Fruit fly (Drosophila melanogaster) whole organism, wandering third instar larva: Measurements from ENCODE around the gene Hsc70-3.

Source experiments
- CG32264 ChIP-seq: fragments of 200-800 bp; sonication (Bioruptor generic); optimal IDR thresholded peaks from 2 replicates; lab custom pipeline; 2016; ENCODE audit warnings: missing biosample characterization, missing genetic modification characterization
- CG9705 ChIP-seq: fragments of 200-800 bp; sonication (Bioruptor generic); optimal IDR thresholded peaks from 2 replicates; lab custom pipeline; 2018; ENCODE audit warnings: missing biosample characterization, mild to moderate bottlenecking, missing genetic modification characterization
- CrebA ChIP-seq: fragments of 200-800 bp; sonication (Bioruptor generic); optimal IDR thresholded peaks from 2 replicates; lab custom pipeline; 2016; ENCODE audit warnings: missing biosample characterization, mild to moderate bottlenecking, missing genetic modification characterization, borderline replicate concordance
- Dfd ChIP-seq: fragments of >200 bp; optimal IDR thresholded peaks from 2 replicates; lab custom pipeline; 2017; ENCODE audit warnings: missing biosample characterization, missing genetic modification characterization
- Dif ChIP-seq: fragments of 200-275, 200-300 bp; sonication (Bioruptor generic); optimal IDR thresholded peaks from 2 replicates; lab custom pipeline; 2018; ENCODE audit warnings: missing biosample characterization, missing genetic modification characterization; ENCODE audit not compliant: partially characterized antibody
- GATAd ChIP-seq: sonication (Bioruptor generic); optimal IDR thresholded peaks from 2 replicates; lab custom pipeline; 2016; ENCODE audit warnings: missing biosample characterization, missing genetic modification characterization
- HLH106 ChIP-seq: fragments of 200-800 bp; optimal IDR thresholded peaks from 3 replicates; lab custom pipeline; 2019; ENCODE audit warnings: missing biosample characterization, mild to moderate bottlenecking, missing genetic modification characterization, moderate library complexity
- Hnf4 ChIP-seq: fragments of 200-800 bp; sonication (Bioruptor generic); optimal IDR thresholded peaks from 2 replicates; lab custom pipeline; 2016; ENCODE audit warnings: missing biosample characterization, mild to moderate bottlenecking, missing genetic modification characterization
- Hr78 ChIP-seq: fragments of >200 bp; optimal IDR thresholded peaks from 2 replicates; lab custom pipeline; 2017; ENCODE audit warnings: missing biosample characterization, missing genetic modification characterization
- Hr83 ChIP-seq: fragments of 200-300 bp; sonication (Bioruptor generic); optimal IDR thresholded peaks from 2 replicates; lab custom pipeline; 2016; ENCODE audit warnings: missing biosample characterization, mild to moderate bottlenecking, missing genetic modification characterization, moderate library complexity; ENCODE audit not compliant: poor library complexity, severe bottlenecking
- Jra ChIP-seq: sonication (Bioruptor generic); optimal IDR thresholded peaks from 2 replicates; lab custom pipeline; 2016; ENCODE audit warnings: missing biosample characterization, missing genetic modification characterization
- Mio ChIP-seq: sonication (Bioruptor generic); optimal IDR thresholded peaks from 2 replicates; lab custom pipeline; 2016; ENCODE audit warnings: missing biosample characterization, missing genetic modification characterization
- Myc ChIP-seq: fragments of >200 bp; optimal IDR thresholded peaks from 2 replicates; lab custom pipeline; 2017
- N ChIP-seq: fragments of >200 bp; optimal IDR thresholded peaks from 2 replicates; lab custom pipeline; 2018; ENCODE audit warnings: missing biosample characterization, missing external identifiers, missing genetic modification characterization
- OdsH ChIP-seq: fragments of 200-800 bp; sonication (Bioruptor generic); optimal IDR thresholded peaks from 2 replicates; lab custom pipeline; 2016; ENCODE audit warnings: missing biosample characterization, mild to moderate bottlenecking, missing genetic modification characterization
- Rel ChIP-seq, 2 experiments: fragments of 200-800 bp; sonication (Bioruptor generic) in 1 of 2; optimal IDR thresholded peaks; 2 replicates in 1 of 2; 3 replicates in 1 of 2; lab custom pipeline; 2016 to 2019; ENCODE audit warnings: mild to moderate bottlenecking in 2 of 2, missing biosample characterization in 2 of 2, missing genetic modification characterization in 2 of 2, moderate library complexity in 1 of 2
- Sp1 ChIP-seq: fragments of 200-800 bp; sonication (Bioruptor generic); optimal IDR thresholded peaks from 3 replicates; lab custom pipeline; 2019; ENCODE audit warnings: missing biosample characterization, mild to moderate bottlenecking, missing genetic modification characterization, moderate library complexity
- Vsx2 ChIP-seq: fragments of 200-300, 225-300 bp; sonication (Bioruptor generic); optimal IDR thresholded peaks from 2 replicates; lab custom pipeline; 2018; ENCODE audit warnings: missing biosample characterization, missing genetic modification characterization; ENCODE audit not compliant: partially characterized antibody
- br ChIP-seq: fragments of 200-800 bp; sonication (Bioruptor generic); optimal IDR thresholded peaks from 2 replicates; lab custom pipeline; 2016; ENCODE audit warnings: missing biosample characterization, missing genetic modification characterization
- brk ChIP-seq: fragments of 200-800 bp; sonication (Bioruptor generic); optimal IDR thresholded peaks from 2 replicates; lab custom pipeline; 2016; ENCODE audit warnings: missing biosample characterization, mild to moderate bottlenecking, missing genetic modification characterization
- dl ChIP-seq, 2 experiments: fragments of 175-275, 200-275 bp in 1 of 2; fragments of 200-275 bp in 1 of 2; sonication (Bioruptor generic); optimal IDR thresholded peaks; lab custom pipeline; 2018; ENCODE audit warnings: mild to moderate bottlenecking in 2 of 2, missing biosample characterization in 2 of 2, missing genetic modification characterization in 2 of 2, moderate library complexity in 2 of 2; ENCODE audit not compliant: partially characterized antibody in 2 of 2, insufficient read depth in 1 of 2
- dmrt93B ChIP-seq: fragments of 200-800 bp; sonication (Bioruptor generic); optimal IDR thresholded peaks from 2 replicates; lab custom pipeline; 2018; ENCODE audit warnings: missing biosample characterization, mild to moderate bottlenecking, missing genetic modification characterization
- dsf ChIP-seq: sonication (Bioruptor generic); optimal IDR thresholded peaks from 2 replicates; lab custom pipeline; 2016; ENCODE audit warnings: missing biosample characterization, missing genetic modification characterization, borderline replicate concordance
- ey ChIP-seq: fragments of 200-800 bp; sonication (Bioruptor generic); optimal IDR thresholded peaks from 2 replicates; lab custom pipeline; 2016; ENCODE audit warnings: missing biosample characterization, missing genetic modification characterization
- foxo ChIP-seq, 2 experiments: fragments of 200-800 bp; sonication (Bioruptor generic); optimal IDR thresholded peaks; 2 replicates in 1 of 2; 3 replicates in 1 of 2; lab custom pipeline; 2016 to 2017; ENCODE audit warnings: missing biosample characterization in 2 of 2, missing genetic modification characterization in 2 of 2
- fru ChIP-seq: fragments of 200-800 bp; sonication (Bioruptor generic); optimal IDR thresholded peaks from 3 replicates; lab custom pipeline; 2016; ENCODE audit warnings: missing biosample characterization, mild to moderate bottlenecking, missing genetic modification characterization
- h ChIP-seq: fragments of 200-800 bp; sonication (Bioruptor generic); optimal IDR thresholded peaks from 3 replicates; lab custom pipeline; 2016; ENCODE audit warnings: missing biosample characterization, mild to moderate bottlenecking, missing genetic modification characterization
- jim ChIP-seq: fragments of 175-275, 200-325 bp; sonication (Bioruptor generic); optimal IDR thresholded peaks from 2 replicates; lab custom pipeline; 2016; ENCODE audit warnings: missing biosample characterization, mild to moderate bottlenecking, missing genetic modification characterization
- lola ChIP-seq: fragments of >200 bp; optimal IDR thresholded peaks from 2 replicates; lab custom pipeline; 2017; ENCODE audit warnings: missing biosample characterization, missing genetic modification characterization
- pan ChIP-seq: fragments of >200 bp; optimal IDR thresholded peaks from 2 replicates; lab custom pipeline; 2017
- psq ChIP-seq: fragments of 200-800 bp; sonication (Bioruptor generic); optimal IDR thresholded peaks from 3 replicates; lab custom pipeline; 2017; ENCODE audit warnings: missing biosample characterization, mild to moderate bottlenecking, missing genetic modification characterization, moderate library complexity
- rgr ChIP-seq: fragments of 200-800 bp; sonication (Bioruptor generic); optimal IDR thresholded peaks from 3 replicates; lab custom pipeline; 2016; ENCODE audit warnings: missing biosample characterization, mild to moderate bottlenecking, missing genetic modification characterization
- sage ChIP-seq: fragments of 200-800 bp; sonication (Bioruptor generic); optimal IDR thresholded peaks from 2 replicates; lab custom pipeline; 2016; ENCODE audit warnings: missing biosample characterization, mild to moderate bottlenecking, missing genetic modification characterization
- sv ChIP-seq: fragments of 200-800 bp; sonication (Bioruptor generic); optimal IDR thresholded peaks from 3 replicates; lab custom pipeline; 2016; ENCODE audit warnings: missing biosample characterization, missing genetic modification characterization
- tai ChIP-seq: sonication (Bioruptor generic); optimal IDR thresholded peaks from 2 replicates; lab custom pipeline; 2016; ENCODE audit warnings: missing biosample characterization, missing genetic modification characterization
- woc ChIP-seq: sonication (Bioruptor generic); optimal IDR thresholded peaks from 2 replicates; lab custom pipeline; 2016; ENCODE audit warnings: missing biosample characterization, mild to moderate bottlenecking, missing genetic modification characterization

Gene Hsc70-3

DNA sequence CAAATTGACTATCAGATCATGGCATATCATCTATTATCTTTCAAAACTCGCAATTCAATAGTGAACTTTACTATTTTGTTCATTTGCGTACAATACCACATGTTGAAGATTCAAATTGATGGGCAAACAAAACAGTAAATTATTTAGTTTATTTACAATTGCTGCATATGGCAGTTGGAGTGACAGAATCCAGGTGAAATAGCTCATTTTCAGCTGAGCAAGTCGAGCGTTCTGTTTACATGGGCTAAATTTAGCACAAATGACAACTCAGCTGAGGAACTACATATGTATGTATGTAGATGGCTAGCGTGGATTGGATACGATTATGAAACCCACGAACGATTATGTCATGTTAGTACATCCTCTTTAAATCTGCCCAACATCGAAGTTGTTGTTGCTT, 5.9 kb upstream of the Hsc70-3 start:
- TF ChIP-seq Sp1 (GFP tag; lab: Kevin White, UChicago): peak; percentile 40
- TF ChIP-seq sage: no peak
- peak; percentile 31 for TF ChIP-seq Hr83 (GFP tag; lab: Kevin White, UChicago)
- TF ChIP-seq Hnf4 (GFP tag; lab: Kevin White, UChicago): peak; percentile 36
- TF ChIP-seq h (GFP tag; lab: Kevin White, UChicago): peak; percentile 33

DNA sequence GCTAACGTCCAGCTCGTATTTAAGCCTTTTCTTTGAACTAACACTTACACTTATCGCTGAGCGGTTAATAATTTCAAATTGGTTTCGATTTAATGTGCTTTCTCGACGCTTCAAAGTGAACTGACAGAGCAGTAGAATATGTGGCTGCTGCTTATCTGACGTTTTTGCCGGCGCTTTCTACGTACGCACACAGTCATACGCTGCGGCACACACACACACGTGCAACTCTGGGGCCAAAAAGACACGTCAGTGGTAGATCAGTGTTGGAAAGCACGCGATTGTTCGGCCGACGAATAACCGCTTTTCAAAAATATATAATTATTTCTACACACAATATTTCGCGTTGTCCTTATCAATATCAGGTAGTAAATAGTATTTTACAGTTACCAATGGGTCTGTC, 721 bp downstream of the Hsc70-3 start:
- TF ChIP-seq CG32264 (GFP tag; lab: Kevin White, UChicago) (peak; percentile 10), dl (GFP tag; optimal IDR thresholded peaks at IDR 0.05; lab: Kevin White, UChicago; ENCODE audit: insufficient read depth in 1 of 2, partially characterized antibody in 2 of 2) (no peak), rgr (GFP tag; lab: Kevin White, UChicago) (peak; percentile 48), brk (GFP tag; lab: Kevin White, UChicago) (no peak), foxo (GFP tag; optimal IDR thresholded peaks at IDR 0.05; lab: Kevin White, UChicago) (peak in 1 of 2 experiments; percentile 46), Hnf4 (GFP tag; lab: Kevin White, UChicago) (peak; percentile 59), Sp1 (GFP tag; lab: Kevin White, UChicago) (peak; percentile 45), CG9705 (peak; percentile 29), OdsH (GFP tag; lab: Kevin White, UChicago) (peak; percentile 49), h (GFP tag; lab: Kevin White, UChicago) (peak; percentile 51), Mio (GFP tag; lab: Kevin White, UChicago) (no peak), HLH106 (tag; lab: Kevin White, UChicago) (peak; percentile 18), woc (GFP tag; lab: Kevin White, UChicago) (no peak), Rel (GFP tag; optimal IDR thresholded peaks at IDR 0.05; lab: Kevin White, UChicago) (no peak), Rel (tag; optimal IDR thresholded peaks at IDR 0.05; lab: Kevin White, UChicago) (peak; percentile 55), Myc (no peak), sage (peak; percentile 24), CrebA (peak; percentile 95)

DNA sequence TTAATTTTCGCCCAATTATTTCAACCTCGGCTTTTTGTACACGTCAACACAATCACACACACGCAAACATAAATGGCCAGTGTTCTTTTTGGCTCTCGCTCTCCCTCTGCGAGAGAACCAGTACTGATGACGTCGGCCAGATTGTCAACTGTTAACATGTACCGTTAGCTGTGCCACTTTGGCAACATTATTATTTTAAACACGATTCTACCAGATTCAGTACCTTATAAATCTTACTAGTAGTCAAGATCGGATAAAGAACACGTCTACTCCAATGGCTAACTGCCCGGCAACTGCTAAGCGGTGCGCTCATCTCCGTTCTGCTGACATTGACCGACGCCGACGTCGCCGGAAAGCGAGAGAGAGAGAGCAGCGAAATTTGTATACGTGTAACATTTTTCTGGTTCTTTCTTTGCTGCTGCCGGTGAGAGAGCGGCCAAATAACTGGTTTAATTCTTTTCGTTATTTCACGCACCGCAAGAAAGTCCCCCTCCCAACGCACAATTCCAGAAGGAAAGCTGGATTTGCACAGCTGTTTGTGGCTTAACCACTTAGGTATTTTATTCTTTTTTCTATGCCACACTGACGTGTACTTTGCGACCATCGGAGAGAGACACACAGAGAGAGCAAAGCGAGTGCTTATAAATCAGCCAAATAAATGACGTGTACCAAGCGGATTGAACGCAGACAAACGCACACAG, 1.7 kb downstream of the Hsc70-3 start:
- TF ChIP-seq Dfd (no peak), Myc (no peak), br (GFP tag; lab: Kevin White, UChicago) (no peak), foxo (GFP tag; optimal IDR thresholded peaks at IDR 0.05; lab: Kevin White, UChicago) (peak in 1 of 2 experiments; percentile 7), dl (GFP tag; optimal IDR thresholded peaks at IDR 0.05; lab: Kevin White, UChicago; ENCODE audit: insufficient read depth in 1 of 2, partially characterized antibody in 2 of 2) (peak in 1 of 2 experiments; percentile 43), Rel (GFP tag; optimal IDR thresholded peaks at IDR 0.05; lab: Kevin White, UChicago) (peak; percentile 15), Rel (tag; optimal IDR thresholded peaks at IDR 0.05; lab: Kevin White, UChicago) (peak; percentile 77), Jra (GFP tag; lab: Kevin White, UChicago) (no peak), Hr78 (GFP tag; lab: Kevin White, UChicago) (no peak), sage (no peak), N (GFP tag; lab: Kevin White, UChicago) (no peak), GATAd (GFP tag; lab: Kevin White, UChicago) (no peak), ey (no peak), pan (lab: Kevin White, UChicago) (no peak), rgr (GFP tag; lab: Kevin White, UChicago) (peak; percentile 24), CG32264 (GFP tag; lab: Kevin White, UChicago) (no peak), dsf (GFP tag; lab: Kevin White, UChicago) (no peak), Hnf4 (GFP tag; lab: Kevin White, UChicago) (peak; percentile 31), tai (GFP tag; lab: Kevin White, UChicago) (no peak), Vsx2 (GFP tag; lab: Kevin White, UChicago) (no peak), dmrt93B (GFP tag; lab: Kevin White, UChicago) (no peak), woc (GFP tag; lab: Kevin White, UChicago) (no peak), psq (GFP tag; lab: Kevin White, UChicago) (peak; percentile 20), OdsH (GFP tag; lab: Kevin White, UChicago) (peak; percentile 13), fru (GFP tag; lab: Kevin White, UChicago) (no peak), CG9705 (no peak), lola (GFP tag; lab: Kevin White, UChicago) (no peak), Dif (GFP tag; lab: Kevin White, UChicago) (peak; percentile 18), jim (GFP tag; lab: Kevin White, UChicago) (no peak), h (GFP tag; lab: Kevin White, UChicago) (peak; percentile 21), sv (no peak), HLH106 (tag; lab: Kevin White, UChicago) (no peak), CrebA (peak; percentile 98), Sp1 (GFP tag; lab: Kevin White, UChicago) (no peak)
